Fruit fly (Drosophila melanogaster) whole organism, embryonic: ENCODE measurements around the gene CG15728.

ENCODE experiments used
- Bdp1 ChIP-seq: fragments of 200-800 bp; sonication (Bioruptor generic); optimal IDR thresholded peaks from 3 replicates; lab custom pipeline; 2016; ENCODE audit warnings: missing biosample characterization, missing genetic modification characterization
- CG10979 ChIP-seq: fragments of 200-800 bp; sonication (Bioruptor generic); optimal IDR thresholded peaks from 2 replicates; lab custom pipeline; 2018; ENCODE audit warnings: missing biosample characterization, mild to moderate bottlenecking, missing genetic modification characterization, moderate library complexity
- CG11085 ChIP-seq: fragments of 200-800 bp; sonication (Bioruptor generic); IDR thresholded peaks from 2 replicates; pipeline ENCODE4 v1.3.6; 2022; ENCODE audit warnings: missing biosample characterization, missing genetic modification characterization
- CG11504 ChIP-seq: fragments of 200-800 bp; sonication (Bioruptor generic); optimal IDR thresholded peaks from 3 replicates; lab custom pipeline; 2019; ENCODE audit warnings: missing biosample characterization, mild to moderate bottlenecking, missing genetic modification characterization, moderate library complexity
- CG12391 ChIP-seq: fragments of 200-800 bp; sonication (Bioruptor generic); optimal IDR thresholded peaks from 3 replicates; lab custom pipeline; 2018; ENCODE audit warnings: missing biosample characterization, mild to moderate bottlenecking, missing genetic modification characterization, moderate library complexity
- CG14441 ChIP-seq: fragments of 200-800 bp; sonication (Bioruptor generic); IDR thresholded peaks from 2 replicates; pipeline ENCODE4 v1.3.6; 2022; ENCODE audit warnings: missing biosample characterization, missing genetic modification characterization
- CG15269 ChIP-seq: fragments of 200-800 bp; sonication (Bioruptor generic); optimal IDR thresholded peaks from 2 replicates; lab custom pipeline; 2018; ENCODE audit warnings: missing biosample characterization, mild to moderate bottlenecking, missing genetic modification characterization, moderate library complexity
- CG17385 ChIP-seq: fragments of 200-800 bp; sonication (Bioruptor generic); optimal IDR thresholded peaks from 3 replicates; lab custom pipeline; 2018; ENCODE audit warnings: missing biosample characterization, mild to moderate bottlenecking, missing genetic modification characterization
- CG18764 ChIP-seq: fragments of 200-800 bp; sonication (Bioruptor generic); optimal IDR thresholded peaks from 3 replicates; lab custom pipeline; 2016; ENCODE audit warnings: missing biosample characterization, missing genetic modification characterization
- CG2202 ChIP-seq: fragments of 200-800 bp; sonication (Bioruptor generic); optimal IDR thresholded peaks from 2 replicates; lab custom pipeline; 2018; ENCODE audit warnings: missing biosample characterization, mild to moderate bottlenecking, missing genetic modification characterization
- CG2712 ChIP-seq: fragments of 200-800 bp; optimal IDR thresholded peaks from 3 replicates; lab custom pipeline; 2019; ENCODE audit warnings: missing biosample characterization, mild to moderate bottlenecking, missing genetic modification characterization, moderate library complexity
- CG31365 ChIP-seq: fragments of 200-800 bp; sonication (Bioruptor generic); optimal IDR thresholded peaks from 2 replicates; lab custom pipeline; 2018; ENCODE audit warnings: missing biosample characterization, mild to moderate bottlenecking, missing genetic modification characterization
- CG34376 ChIP-seq: fragments of 200-800 bp; sonication (Bioruptor generic); optimal IDR thresholded peaks from 2 replicates; lab custom pipeline; 2018; ENCODE audit warnings: missing biosample characterization, mild to moderate bottlenecking, missing genetic modification characterization
- CG5180 ChIP-seq: fragments of 200-800 bp; sonication (Bioruptor generic); optimal IDR thresholded peaks from 3 replicates; lab custom pipeline; 2017; ENCODE audit warnings: missing biosample characterization, missing genetic modification characterization, mild to moderate bottlenecking, moderate library complexity, missing genetic modification reagents
- CG6683 ChIP-seq: fragments of 200-800 bp; sonication (Bioruptor generic); optimal IDR thresholded peaks from 2 replicates; lab custom pipeline; 2017; ENCODE audit warnings: missing biosample characterization, mild to moderate bottlenecking, missing genetic modification characterization, missing genetic modification reagents
- CG7271 ChIP-seq: fragments of 200-800 bp; sonication (Bioruptor generic); optimal IDR thresholded peaks from 2 replicates; lab custom pipeline; 2018; ENCODE audit warnings: missing biosample characterization, mild to moderate bottlenecking, missing genetic modification characterization, moderate library complexity
- CG7839 ChIP-seq: fragments of 200-800 bp; sonication (Bioruptor generic); optimal IDR thresholded peaks from 3 replicates; lab custom pipeline; 2018; ENCODE audit warnings: missing biosample characterization, mild to moderate bottlenecking, missing genetic modification characterization, moderate library complexity
- CG8089 ChIP-seq: fragments of 200-800 bp; sonication (Bioruptor generic); optimal IDR thresholded peaks from 3 replicates; lab custom pipeline; 2016; ENCODE audit warnings: missing biosample characterization, missing genetic modification characterization
- CG9797 ChIP-seq: fragments of 200-800 bp; sonication (Bioruptor generic); optimal IDR thresholded peaks from 3 replicates; lab custom pipeline; 2018; ENCODE audit warnings: missing biosample characterization, mild to moderate bottlenecking, missing genetic modification characterization
- CrebB ChIP-seq: fragments of 200-800 bp; sonication (Bioruptor generic); optimal IDR thresholded peaks from 3 replicates; lab custom pipeline; 2018; ENCODE audit warnings: missing biosample characterization, mild to moderate bottlenecking, missing genetic modification characterization
- D19A ChIP-seq: fragments of 200-800 bp; optimal IDR thresholded peaks from 3 replicates; lab custom pipeline; 2019; ENCODE audit warnings: missing biosample characterization, mild to moderate bottlenecking, missing genetic modification characterization, moderate library complexity
- Dref ChIP-seq: fragments of 200-800 bp; sonication (Bioruptor generic); IDR thresholded peaks from 2 replicates; pipeline ENCODE4 v1.3.6; 2022; ENCODE audit warnings: missing biosample characterization, missing genetic modification characterization
- Ets65A ChIP-seq: fragments of 200-800 bp; sonication (Bioruptor generic); peaks from one replicate; lab custom pipeline; 2016; ENCODE audit warnings: missing biosample characterization, missing genetic modification characterization
- HLH3B ChIP-seq: fragments of 200-800 bp; sonication (Bioruptor generic); IDR thresholded peaks from 2 replicates; pipeline ENCODE4 v1.3.6; 2022; ENCODE audit warnings: missing biosample characterization, missing genetic modification characterization
- HLHmδ ChIP-seq: fragments of 200-800 bp; sonication (Bioruptor generic); optimal IDR thresholded peaks from 2 replicates; lab custom pipeline; 2018; ENCODE audit warnings: missing biosample characterization, mild to moderate bottlenecking, missing genetic modification characterization, moderate library complexity
- Kr ChIP-seq: fragments of 200-800 bp; sonication (Bioruptor generic); optimal IDR thresholded peaks from 2 replicates; lab custom pipeline; 2017; ENCODE audit warnings: missing biosample characterization, mild to moderate bottlenecking, missing genetic modification characterization
- NC2α ChIP-seq: fragments of 200-800 bp; sonication (Bioruptor generic); optimal IDR thresholded peaks from 2 replicates; lab custom pipeline; 2016; ENCODE audit warnings: missing biosample characterization, missing genetic modification characterization
- Ravus ChIP-seq: fragments of 200-800 bp; sonication (Bioruptor generic); IDR thresholded peaks from 2 replicates; pipeline ENCODE4 v1.3.6; 2022; ENCODE audit warnings: missing biosample characterization, missing genetic modification characterization
- Rx ChIP-seq: fragments of 200-800 bp; sonication (Bioruptor generic); IDR thresholded peaks from 2 replicates; pipeline ENCODE4 v1.3.6; 2022; ENCODE audit warnings: missing biosample characterization, missing genetic modification characterization
- Six4 ChIP-seq: fragments of 200-800 bp; sonication (Bioruptor generic); optimal IDR thresholded peaks from 2 replicates; lab custom pipeline; 2016; ENCODE audit warnings: missing biosample characterization, missing genetic modification characterization
- Stat92E ChIP-seq, 3 experiments: fragments of >200 bp in 2 of 3; fragments of 200-800 bp in 1 of 3; sonication (Bioruptor generic) in 1 of 3; optimal IDR thresholded peaks; 2 replicates each; lab custom pipeline; 2017 to 2019; ENCODE audit warnings: missing biosample characterization in 3 of 3, missing genetic modification characterization in 3 of 3, mild to moderate bottlenecking in 1 of 3, moderate library complexity in 1 of 3
- Taf1 ChIP-seq: fragments of 200-800 bp; sonication (Bioruptor generic); IDR thresholded peaks from 2 replicates; pipeline ENCODE4 v1.3.6; 2022; ENCODE audit warnings: missing biosample characterization, missing genetic modification characterization
- Tbp ChIP-seq: fragments of >200 bp; optimal IDR thresholded peaks from 2 replicates; lab custom pipeline; 2018; ENCODE audit warnings: missing biosample characterization, missing genetic modification characterization
- ab ChIP-seq: fragments of 200-800 bp; sonication (Bioruptor generic); optimal IDR thresholded peaks from 2 replicates; lab custom pipeline; 2016; ENCODE audit warnings: missing biosample characterization, missing genetic modification characterization
- ara ChIP-seq: fragments of 200-800 bp; sonication (Bioruptor generic); IDR thresholded peaks from 2 replicates; pipeline ENCODE4 v1.3.6; 2022; ENCODE audit warnings: missing biosample characterization, missing genetic modification characterization
- bigmax ChIP-seq: fragments of 200-800 bp; sonication (Bioruptor generic); optimal IDR thresholded peaks from 2 replicates; lab custom pipeline; 2018; ENCODE audit warnings: missing biosample characterization, mild to moderate bottlenecking, missing genetic modification characterization
- crol ChIP-seq: fragments of 200-800 bp; sonication (Bioruptor generic); IDR thresholded peaks from 2 replicates; pipeline ENCODE4 v1.3.6; 2022; ENCODE audit warnings: missing biosample characterization, missing genetic modification characterization
- danr ChIP-seq: fragments of 200-800 bp; sonication (Bioruptor generic); IDR thresholded peaks from 2 replicates; pipeline ENCODE4 v1.3.6; 2022; ENCODE audit warnings: missing biosample characterization, missing genetic modification characterization
- fu2 ChIP-seq: fragments of 200-800 bp; sonication (Bioruptor generic); optimal IDR thresholded peaks from 2 replicates; lab custom pipeline; 2016; ENCODE audit warnings: missing biosample characterization, missing genetic modification characterization
- grau ChIP-seq: fragments of 200-800 bp; optimal IDR thresholded peaks from 3 replicates; lab custom pipeline; 2019; ENCODE audit warnings: missing biosample characterization, mild to moderate bottlenecking, missing genetic modification characterization, moderate library complexity
- gro ChIP-seq: fragments of 200-800 bp; sonication (Bioruptor generic); optimal IDR thresholded peaks from 2 replicates; lab custom pipeline; 2016; ENCODE audit warnings: missing biosample characterization, missing genetic modification characterization
- lbe ChIP-seq: fragments of 200-800 bp; sonication (Bioruptor generic); optimal IDR thresholded peaks from 2 replicates; lab custom pipeline; 2016; ENCODE audit warnings: missing biosample characterization, mild to moderate bottlenecking, missing genetic modification characterization
- lilli ChIP-seq: fragments of 200-800 bp; sonication (Bioruptor generic); optimal IDR thresholded peaks from 3 replicates; lab custom pipeline; 2016; ENCODE audit warnings: missing biosample characterization, missing genetic modification characterization
- luna ChIP-seq: fragments of 200-800 bp; sonication (Bioruptor generic); optimal IDR thresholded peaks from 2 replicates; lab custom pipeline; 2016; ENCODE audit warnings: missing biosample characterization, missing genetic modification characterization
- odd ChIP-seq: fragments of 200-800 bp; sonication (Bioruptor generic); optimal IDR thresholded peaks from 2 replicates; lab custom pipeline; 2017; ENCODE audit warnings: missing biosample characterization, mild to moderate bottlenecking, missing genetic modification characterization
- phol ChIP-seq: fragments of 200-800 bp; sonication (Bioruptor generic); optimal IDR thresholded peaks from 3 replicates; lab custom pipeline; 2018; ENCODE audit warnings: missing biosample characterization, mild to moderate bottlenecking, missing genetic modification characterization, moderate library complexity
- pnt ChIP-seq: fragments of 200-800 bp; sonication (Bioruptor generic); optimal IDR thresholded peaks from 3 replicates; lab custom pipeline; 2016; ENCODE audit warnings: missing biosample characterization, missing genetic modification characterization
- row ChIP-seq: fragments of 200-800 bp; sonication (Bioruptor generic); IDR thresholded peaks from 3 replicates; pipeline ENCODE4 v1.3.6; 2022; ENCODE audit warnings: missing biosample characterization, missing genetic modification characterization
- seq ChIP-seq: fragments of 200-800 bp; sonication (Bioruptor generic); IDR thresholded peaks from 2 replicates; pipeline ENCODE4 v1.3.6; 2022; ENCODE audit warnings: missing biosample characterization, missing genetic modification characterization
- sob ChIP-seq: fragments of 200-800 bp; sonication (Bioruptor generic); IDR thresholded peaks from 2 replicates; pipeline ENCODE4 v1.3.6; 2022; ENCODE audit warnings: missing biosample characterization, missing genetic modification characterization
- zfh1 ChIP-seq: fragments of 200-800 bp; sonication (Bioruptor generic); IDR thresholded peaks from 3 replicates; pipeline ENCODE4 v1.3.6; 2022; ENCODE audit warnings: missing biosample characterization, missing genetic modification characterization

The CG15728 gene

dm6 chrX:12575827-12576408 is 48.2 kb upstream of the CG15728 start (continued):
- TF ChIP-seq Stat92E (GFP tag; optimal IDR thresholded peaks at IDR 0.05; lab: Kevin White, UChicago) (peak in 1 of 3 experiments; percentile 70), grau (tag; lab: Kevin White, UChicago) (peak; percentile 66), lbe (GFP tag; lab: Kevin White, UChicago) (peak; percentile 64), luna (GFP tag; lab: Kevin White, UChicago) (no peak), pnt (GFP tag; lab: Kevin White, UChicago) (no peak), CG2202 (tag; lab: Kevin White, UChicago) (peak; percentile 74), ara (GFP tag; lab: Robert Waterston, UW) (peak; percentile 32; the same call in 1 of the 2 replicates), CG9797 (GFP tag; lab: Kevin White, UChicago) (no peak), CG11504 (peak; percentile 70), ab (no peak), CrebB (tag; lab: Kevin White, UChicago) (no peak), CG17385 (GFP tag; lab: Kevin White, UChicago) (peak; percentile 12), CG31365 (tag; lab: Kevin White, UChicago) (no peak), row (GFP tag; lab: Robert Waterston, UW) (peak; percentile 60), HLHmδ (peak; percentile 34), CG8089 (GFP tag; lab: Kevin White, UChicago) (peak; percentile 5), CG15269 (tag; lab: Kevin White, UChicago) (no peak), Tbp (GFP tag; lab: Kevin White, UChicago) (no peak), CG2712 (peak; percentile 86), Kr (GFP tag; lab: Kevin White, UChicago) (peak; percentile 38), Taf1 (GFP tag; lab: Robert Waterston, UW) (no peak), CG7839 (tag; lab: Kevin White, UChicago) (peak; percentile 75), seq (no peak), fu2 (no peak), lilli (GFP tag; lab: Kevin White, UChicago) (peak; percentile 30), Rx (GFP tag; lab: Robert Waterston, UW) (0 out of 2 replicates have a peak, but pooled peaks have one; percentile 22), D19A (tag; lab: Kevin White, UChicago) (peak; percentile 79), Dref (GFP tag; lab: Robert Waterston, UW) (no peak), Bdp1 (GFP tag; lab: Kevin White, UChicago) (no peak), Ravus (GFP tag; lab: Robert Waterston, UW) (no peak), phol (tag; lab: Kevin White, UChicago) (peak; percentile 87), CG10979 (tag; lab: Kevin White, UChicago) (peak; percentile 90), CG18764 (GFP tag; lab: Kevin White, UChicago) (peak; percentile 19), CG7271 (tag; lab: Kevin White, UChicago) (no peak), sob (no peak), CG12391 (peak; percentile 68), CG14441 (GFP tag; lab: Robert Waterston, UW) (0 out of 2 replicates have a peak, but pooled peaks have one; percentile 6), CG6683 (GFP tag; lab: Kevin White, UChicago) (no peak), CG11085 (GFP tag; lab: Robert Waterston, UW) (no peak), odd (peak; percentile 49), zfh1 (peak; percentile 68; the same call in 2 of the 3 replicates), Ets65A (GFP tag; lab: Kevin White, UChicago) (peak; percentile 20), danr (GFP tag; lab: Robert Waterston, UW) (0 out of 2 replicates have a peak, but pooled peaks have one; percentile 35), HLH3B (GFP tag; lab: Robert Waterston, UW) (no peak; the same call in 1 of the 2 replicates), NC2α (GFP tag; lab: Kevin White, UChicago) (no peak), Six4 (GFP tag; lab: Kevin White, UChicago) (peak; percentile 72), CG34376 (GFP tag; lab: Kevin White, UChicago) (no peak), bigmax (GFP tag; lab: Kevin White, UChicago) (no peak), gro (GFP tag; lab: Kevin White, UChicago) (no peak), crol (GFP tag; lab: Robert Waterston, UW) (peak; percentile 96), CG5180 (GFP tag; lab: Kevin White, UChicago) (peak; percentile 57)
